Fruit fly (Drosophila melanogaster): ENCODE data around the gene Bre1.

Gene Bre1

dm6 chr3L:5764922-5765843 is 28.8 kb downstream of the Bre1 start, which contains the start of gene CG10576 (continued):
- no peak for TF ChIP-seq bsh (GFP tag; optimal IDR thresholded peaks at IDR 0.05)
- TF ChIP-seq CG4820 (GFP tag; optimal IDR thresholded peaks at IDR 0.05): no peak
- TF ChIP-seq CG13624 (GFP tag; optimal IDR thresholded peaks at IDR 0.05): peak; percentile 63
- TF ChIP-seq fd102C (GFP tag; optimal IDR thresholded peaks at IDR 0.05): no peak
- no peak for TF ChIP-seq Xrp1 (GFP tag; IDR thresholded peaks at IDR 0.05)
- TF ChIP-seq CG17912 (GFP tag; optimal IDR thresholded peaks at IDR 0.05): no peak
- no peak for TF ChIP-seq CG2875 (GFP tag; optimal IDR thresholded peaks at IDR 0.05)
- TF ChIP-seq phol (tag; optimal IDR thresholded peaks at IDR 0.05): peak; percentile 96
- TF ChIP-seq z (GFP tag; IDR thresholded peaks at IDR 0.05): no peak
- peak; percentile 23 for TF ChIP-seq twi (tag; optimal IDR thresholded peaks at IDR 0.05)
- TF ChIP-seq so (GFP tag; IDR thresholded peaks at IDR 0.05): peak; percentile 42; the same call in 1 of the 3 replicates
- TF ChIP-seq lov (optimal IDR thresholded peaks at IDR 0.05): no peak
- TF ChIP-seq lov (GFP tag; IDR thresholded peaks at IDR 0.05): no peak
- no peak for TF ChIP-seq crp (GFP tag; optimal IDR thresholded peaks at IDR 0.05)
- TF ChIP-seq Asciz (GFP tag; optimal IDR thresholded peaks at IDR 0.05): no peak
- no peak for TF ChIP-seq sens-2 (GFP tag; IDR thresholded peaks at IDR 0.05)
- peak; percentile 76 for TF ChIP-seq Dp (GFP tag; optimal IDR thresholded peaks at IDR 0.05)
- TF ChIP-seq CG8924 (tag; optimal IDR thresholded peaks at IDR 0.05): no peak
- no peak for TF ChIP-seq CG12942 (GFP tag; optimal IDR thresholded peaks at IDR 0.05)
- TF ChIP-seq CG9437 (GFP tag; optimal IDR thresholded peaks at IDR 0.05): no peak
- TF ChIP-seq Six4 (GFP tag; optimal IDR thresholded peaks at IDR 0.05): no peak
- no peak for TF ChIP-seq pan (optimal IDR thresholded peaks at IDR 0.05)
- TF ChIP-seq pan (GFP tag; optimal IDR thresholded peaks at IDR 0.05 in 1 of 2, IDR thresholded peaks at IDR 0.05 in 1 of 2): no peak
- TF ChIP-seq CG15514 (GFP tag; optimal IDR thresholded peaks at IDR 0.05): no peak
- TF ChIP-seq Atf-2 (GFP tag; optimal IDR thresholded peaks at IDR 0.05): no peak
- TF ChIP-seq gt (GFP tag; IDR thresholded peaks at IDR 0.05): no peak
- 0 out of 2 replicates have a peak, but pooled peaks have one; percentile 26 for TF ChIP-seq CG32532 (GFP tag; IDR thresholded peaks at IDR 0.05)
- TF ChIP-seq B-H2 (GFP tag; optimal IDR thresholded peaks at IDR 0.05): no peak
- no peak for TF ChIP-seq tgo (GFP tag; IDR thresholded peaks at IDR 0.05)
- TF ChIP-seq Hr78 (GFP tag; optimal IDR thresholded peaks at IDR 0.05): no peak
- TF ChIP-seq h (optimal IDR thresholded peaks at IDR 0.05): no peak
- TF ChIP-seq CG2678 (tag; optimal IDR thresholded peaks at IDR 0.05): no peak
- no peak for TF ChIP-seq CG11093 (GFP tag; IDR thresholded peaks at IDR 0.05)
- no peak for TF ChIP-seq CG18599 (GFP tag; optimal IDR thresholded peaks at IDR 0.05)
- peak; percentile 60 for TF ChIP-seq CG16813 (GFP tag; IDR thresholded peaks at IDR 0.05; ENCODE audit: partially characterized antibody)
- no peak for TF ChIP-seq ttk (GFP tag; IDR thresholded peaks at IDR 0.05)
- no peak for TF ChIP-seq Neu2 (GFP tag; optimal IDR thresholded peaks at IDR 0.05; ENCODE audit: borderline replicate concordance)
- TF ChIP-seq CG1792 (GFP tag; optimal IDR thresholded peaks at IDR 0.05): no peak
- no peak for TF ChIP-seq ac (GFP tag; optimal IDR thresholded peaks at IDR 0.05)
- TF ChIP-seq fru (optimal IDR thresholded peaks at IDR 0.05): no peak
- TF ChIP-seq Taf1 (GFP tag; IDR thresholded peaks at IDR 0.05): no peak
- no peak for TF ChIP-seq CG2199 (GFP tag; IDR thresholded peaks at IDR 0.05)
- no peak for TF ChIP-seq Gug (GFP tag; IDR thresholded peaks at IDR 0.05)
- no peak for TF ChIP-seq CG31365 (tag; optimal IDR thresholded peaks at IDR 0.05)
- TF ChIP-seq Lhr (GFP tag; optimal IDR thresholded peaks at IDR 0.05): no peak
- no peak for TF ChIP-seq hkb (optimal IDR thresholded peaks at IDR 0.05)
- TF ChIP-seq hkb (GFP tag; IDR thresholded peaks at IDR 0.05): no peak
- TF ChIP-seq pzg (GFP tag; optimal IDR thresholded peaks at IDR 0.05): peak; percentile 84
- TF ChIP-seq CG4282 (GFP tag; optimal IDR thresholded peaks at IDR 0.05): no peak
- peak; percentile 38; the same call in 1 of the 2 replicates for TF ChIP-seq ato (GFP tag; IDR thresholded peaks at IDR 0.05; ENCODE audit: partially characterized antibody)

All from whole organism, embryonic.